Fruit fly (Drosophila melanogaster) whole organism, embryonic: ENCODE data around the gene CG15629.

Experiments used
- Ada2b ChIP-seq: fragments of 200-800 bp; sonication (Bioruptor generic); IDR thresholded peaks from 2 replicates; pipeline ENCODE4 v1.3.6; 2022; ENCODE audit warnings: missing biosample characterization, missing genetic modification characterization
- Atf-2 ChIP-seq: fragments of 200-800 bp; sonication (Bioruptor generic); optimal IDR thresholded peaks from 2 replicates; lab custom pipeline; 2016; ENCODE audit warnings: missing biosample characterization, missing genetic modification characterization
- CG10959 ChIP-seq: fragments of 200-800 bp; sonication (Bioruptor generic); IDR thresholded peaks from 2 replicates; pipeline ENCODE4 v1.3.6; 2022; ENCODE audit warnings: missing biosample characterization, missing genetic modification characterization
- CG11695 ChIP-seq: fragments of 200-800 bp; sonication (Bioruptor generic); IDR thresholded peaks from 3 replicates; pipeline ENCODE4 v1.3.6; 2022; ENCODE audit warnings: missing biosample characterization, missing genetic modification characterization
- CG12744 ChIP-seq: fragments of 200-800 bp; sonication (Bioruptor generic); optimal IDR thresholded peaks from 2 replicates; lab custom pipeline; 2016; ENCODE audit warnings: missing biosample characterization, missing genetic modification characterization
- CG12769 ChIP-seq: fragments of 200-800 bp; sonication (Bioruptor generic); optimal IDR thresholded peaks from 2 replicates; lab custom pipeline; 2019; ENCODE audit warnings: missing biosample characterization, mild to moderate bottlenecking, missing genetic modification characterization, moderate library complexity
- CG13624 ChIP-seq: fragments of 200-800 bp; sonication (Bioruptor generic); optimal IDR thresholded peaks from 2 replicates; lab custom pipeline; 2016; ENCODE audit warnings: missing biosample characterization, missing genetic modification characterization
- CG15073 ChIP-seq: fragments of 200-800 bp; sonication (Bioruptor generic); optimal IDR thresholded peaks from 2 replicates; lab custom pipeline; 2016; ENCODE audit warnings: missing biosample characterization, missing genetic modification characterization
- CG15479 ChIP-seq: fragments of 200-800 bp; sonication (Bioruptor generic); optimal IDR thresholded peaks from 3 replicates; lab custom pipeline; 2019; ENCODE audit warnings: missing biosample characterization, mild to moderate bottlenecking, missing genetic modification characterization, moderate library complexity
- CG1603 ChIP-seq: fragments of 200-800 bp; sonication (Bioruptor generic); optimal IDR thresholded peaks from 2 replicates; lab custom pipeline; 2019; ENCODE audit warnings: missing biosample characterization, mild to moderate bottlenecking, missing genetic modification characterization, moderate library complexity
- CG1647 ChIP-seq: fragments of 200-800 bp; sonication (Bioruptor generic); optimal IDR thresholded peaks from 3 replicates; lab custom pipeline; 2016; ENCODE audit warnings: missing biosample characterization, missing genetic modification characterization
- CG18476 ChIP-seq: fragments of 200-800 bp; sonication (Bioruptor generic); optimal IDR thresholded peaks from 2 replicates; lab custom pipeline; 2016; ENCODE audit warnings: missing biosample characterization, mild to moderate bottlenecking, missing genetic modification characterization
- CG2889 ChIP-seq: fragments of 200-800 bp; sonication (Bioruptor generic); IDR thresholded peaks from 3 replicates; pipeline ENCODE4 v1.3.6; 2022; ENCODE audit warnings: missing biosample characterization, missing genetic modification characterization
- CG30020 ChIP-seq: fragments of 200-800 bp; optimal IDR thresholded peaks from 2 replicates; lab custom pipeline; 2019; ENCODE audit warnings: missing biosample characterization, mild to moderate bottlenecking, missing genetic modification characterization, moderate library complexity
- CG32767 ChIP-seq: fragments of 200-800 bp; sonication (Bioruptor generic); IDR thresholded peaks from 2 replicates; pipeline ENCODE4 v1.3.6; 2022; ENCODE audit warnings: missing biosample characterization, missing genetic modification characterization
- CG3726 ChIP-seq: fragments of 200-800 bp; sonication (Bioruptor generic); IDR thresholded peaks from 3 replicates; pipeline ENCODE4, ENCODE4 v1.3.6; 2022; ENCODE audit warnings: missing biosample characterization, missing genetic modification characterization
- CG3847 ChIP-seq: fragments of 200-800 bp; sonication (Bioruptor generic); IDR thresholded peaks from 2 replicates; pipeline ENCODE4 v1.3.6; 2022; ENCODE audit warnings: missing biosample characterization, missing genetic modification characterization
- CG4707 ChIP-seq: fragments of 200-800 bp; sonication (Bioruptor generic); optimal IDR thresholded peaks from 2 replicates; lab custom pipeline; 2018; ENCODE audit warnings: missing biosample characterization, mild to moderate bottlenecking, missing genetic modification characterization, moderate library complexity
- CG4820 ChIP-seq: fragments of 200-800 bp; sonication (Bioruptor generic); optimal IDR thresholded peaks from 3 replicates; lab custom pipeline; 2016; ENCODE audit warnings: missing biosample characterization, missing genetic modification characterization
- CG6683 ChIP-seq: fragments of 200-800 bp; sonication (Bioruptor generic); optimal IDR thresholded peaks from 2 replicates; lab custom pipeline; 2017; ENCODE audit warnings: missing biosample characterization, mild to moderate bottlenecking, missing genetic modification characterization, missing genetic modification reagents
- CG7786 ChIP-seq: fragments of 200-800 bp; sonication (Bioruptor generic); optimal IDR thresholded peaks from 2 replicates; lab custom pipeline; 2016; ENCODE audit warnings: missing biosample characterization, missing genetic modification characterization
- CG8478 ChIP-seq: fragments of >200 bp; optimal IDR thresholded peaks from 2 replicates; lab custom pipeline; 2018
- CG9609 ChIP-seq: fragments of 200-800 bp; sonication (Bioruptor generic); optimal IDR thresholded peaks from 3 replicates; lab custom pipeline; 2016; ENCODE audit warnings: missing biosample characterization, missing genetic modification characterization
- Chrac-16 ChIP-seq: fragments of 200-800 bp; sonication (Bioruptor generic); optimal IDR thresholded peaks from 3 replicates; lab custom pipeline; 2016; ENCODE audit warnings: missing biosample characterization, missing genetic modification characterization
- Dad ChIP-seq: fragments of 200-800 bp; sonication (Bioruptor generic); optimal IDR thresholded peaks from 3 replicates; lab custom pipeline; 2016; ENCODE audit warnings: missing biosample characterization, missing genetic modification characterization
- Dek ChIP-seq: fragments of 200-800 bp; sonication (Bioruptor generic); optimal IDR thresholded peaks from 3 replicates; lab custom pipeline; 2019; ENCODE audit warnings: missing biosample characterization, mild to moderate bottlenecking, missing genetic modification characterization, moderate library complexity
- Dip2 ChIP-seq: fragments of 200-800 bp; sonication (Bioruptor generic); IDR thresholded peaks from 2 replicates; pipeline ENCODE4 v1.3.6; 2022; ENCODE audit warnings: missing biosample characterization, missing genetic modification characterization
- E2f1 ChIP-seq: fragments of 200-800 bp; sonication (Bioruptor generic); IDR thresholded peaks from 2 replicates; pipeline ENCODE4 v1.3.6; 2022; ENCODE audit warnings: missing biosample characterization, missing genetic modification characterization
- Max ChIP-seq: fragments of 200-800 bp; sonication (Bioruptor generic); optimal IDR thresholded peaks from 2 replicates; lab custom pipeline; 2016; ENCODE audit warnings: missing biosample characterization, mild to moderate bottlenecking, missing genetic modification characterization
- ab ChIP-seq: fragments of 200-800 bp; sonication (Bioruptor generic); optimal IDR thresholded peaks from 2 replicates; lab custom pipeline; 2016; ENCODE audit warnings: missing biosample characterization, missing genetic modification characterization
- bab2 ChIP-seq: fragments of 200-800 bp; sonication (Bioruptor generic); optimal IDR thresholded peaks from 2 replicates; lab custom pipeline; 2016; ENCODE audit warnings: missing biosample characterization, missing genetic modification characterization
- chif ChIP-seq, 2 experiments: fragments of 200-800 bp; sonication (Bioruptor generic); optimal IDR thresholded peaks; 3 replicates each; lab custom pipeline; 2016; ENCODE audit warnings: missing biosample characterization in 2 of 2, missing genetic modification characterization in 2 of 2
- chinmo ChIP-seq: fragments of 200-800 bp; sonication (Bioruptor generic); IDR thresholded peaks from 4 replicates; pipeline ENCODE4 v1.3.6; 2022; ENCODE audit warnings: missing biosample characterization, missing genetic modification characterization; ENCODE audit not compliant: partially characterized antibody
- chn ChIP-seq: fragments of 200-800 bp; sonication (Bioruptor generic); optimal IDR thresholded peaks from 2 replicates; lab custom pipeline; 2016; ENCODE audit warnings: missing biosample characterization, missing genetic modification characterization
- crol ChIP-seq: fragments of 200-800 bp; sonication (Bioruptor generic); IDR thresholded peaks from 2 replicates; pipeline ENCODE4 v1.3.6; 2022; ENCODE audit warnings: missing biosample characterization, missing genetic modification characterization
- dimm ChIP-seq: fragments of 200-800 bp; sonication (Bioruptor generic); IDR thresholded peaks from 2 replicates; pipeline ENCODE4 v1.3.6; 2022; ENCODE audit warnings: missing biosample characterization, missing genetic modification characterization
- disco-r ChIP-seq: fragments of 200-800 bp; sonication (Bioruptor generic); optimal IDR thresholded peaks from 2 replicates; lab custom pipeline; 2016; ENCODE audit warnings: missing biosample characterization, missing genetic modification characterization
- dysf ChIP-seq: fragments of 200-800 bp; sonication (Bioruptor generic); IDR thresholded peaks from 3 replicates; pipeline ENCODE4 v1.3.6; 2022; ENCODE audit warnings: missing biosample characterization, missing genetic modification characterization
- fd64A ChIP-seq: fragments of 200-800 bp; sonication (Bioruptor generic); optimal IDR thresholded peaks from 3 replicates; lab custom pipeline; 2018; ENCODE audit warnings: missing biosample characterization, mild to moderate bottlenecking, missing genetic modification characterization
- fd96Cb ChIP-seq: fragments of 200-800 bp; sonication (Bioruptor generic); optimal IDR thresholded peaks from 2 replicates; lab custom pipeline; 2018; ENCODE audit warnings: missing biosample characterization, mild to moderate bottlenecking, missing genetic modification characterization, moderate library complexity
- fru ChIP-seq: fragments of >200 bp; optimal IDR thresholded peaks from 2 replicates; lab custom pipeline; 2017
- ftz-f1 ChIP-seq: fragments of 200-800 bp; sonication (Bioruptor generic); optimal IDR thresholded peaks from 2 replicates; lab custom pipeline; 2016; ENCODE audit warnings: missing biosample characterization, missing genetic modification characterization
- grn ChIP-seq: fragments of 200-800 bp; sonication (Bioruptor generic); optimal IDR thresholded peaks from 3 replicates; lab custom pipeline; 2017; ENCODE audit warnings: missing biosample characterization, missing genetic modification characterization
- ham ChIP-seq: fragments of 200-800 bp; sonication (Bioruptor generic); IDR thresholded peaks from 2 replicates; pipeline ENCODE4 v1.3.6; 2022; ENCODE audit warnings: missing biosample characterization, missing genetic modification characterization
- her ChIP-seq: fragments of 200-800 bp; sonication (Bioruptor generic); optimal IDR thresholded peaks from 2 replicates; lab custom pipeline; 2016; ENCODE audit warnings: missing biosample characterization, missing genetic modification characterization
- jing ChIP-seq: fragments of 200-800 bp; sonication (Bioruptor generic); optimal IDR thresholded peaks from 2 replicates; lab custom pipeline; 2018; ENCODE audit warnings: missing biosample characterization, mild to moderate bottlenecking, missing genetic modification characterization
- nerfin-2 ChIP-seq: fragments of 200-800 bp; sonication (Bioruptor generic); IDR thresholded peaks from 2 replicates; pipeline ENCODE4 v1.3.6; 2022; ENCODE audit warnings: missing biosample characterization, missing genetic modification characterization; ENCODE audit not compliant: partially characterized antibody
- pnt ChIP-seq: fragments of 200-800 bp; sonication (Bioruptor generic); optimal IDR thresholded peaks from 3 replicates; lab custom pipeline; 2016; ENCODE audit warnings: missing biosample characterization, missing genetic modification characterization
- sqz ChIP-seq: fragments of 200-800 bp; sonication (Bioruptor generic); optimal IDR thresholded peaks from 3 replicates; lab custom pipeline; 2018; ENCODE audit warnings: missing biosample characterization, mild to moderate bottlenecking, missing genetic modification characterization
- toy ChIP-seq: fragments of 200-800 bp; sonication (Bioruptor generic); IDR thresholded peaks from 2 replicates; pipeline ENCODE4 v1.3.6; 2022; ENCODE audit warnings: missing biosample characterization, missing genetic modification characterization
- wor ChIP-seq: fragments of 200-800 bp; sonication (Bioruptor generic); IDR thresholded peaks from 2 replicates; pipeline ENCODE4 v1.3.6; 2022; ENCODE audit warnings: missing biosample characterization, missing genetic modification characterization
- yki ChIP-seq: fragments of >200 bp; optimal IDR thresholded peaks from 3 replicates; lab custom pipeline; 2018
- z ChIP-seq: fragments of 200-800 bp; sonication (Bioruptor generic); IDR thresholded peaks from 3 replicates; pipeline ENCODE4 v1.3.6; 2022; ENCODE audit warnings: missing biosample characterization, missing genetic modification characterization

CG15629 gene

DNA sequence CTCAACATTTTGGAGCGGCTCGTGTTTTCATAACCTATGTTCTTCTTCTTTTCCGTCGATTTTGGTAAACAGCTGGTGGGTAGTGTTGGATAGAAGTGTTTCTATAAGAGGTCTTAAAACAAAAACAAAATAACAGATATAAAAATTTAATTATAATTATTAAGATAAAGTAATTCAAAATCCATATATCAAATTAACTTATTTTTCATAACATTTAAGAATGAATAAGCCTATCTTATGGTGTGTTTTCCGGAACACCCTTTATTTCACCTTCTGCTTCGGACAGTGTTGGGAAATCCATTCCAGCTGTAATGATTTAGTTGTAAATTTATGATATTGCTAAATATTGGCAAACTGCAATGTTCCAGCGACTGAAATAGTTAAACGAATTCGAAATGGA is 37.5 kb downstream of the CG15629 start, which contains the start of the genes mRpS2 and Mon1 (continued):
- TF ChIP-seq z (GFP tag; lab: Robert Waterston, UW) (peak; percentile 31; the same call in 1 of the 3 replicates), toy (GFP tag; lab: Robert Waterston, UW) (peak; percentile 94), chn (peak; percentile 90), CG10959 (peak; percentile 83), ham (GFP tag; lab: Robert Waterston, UW) (peak; percentile 79), bab2 (GFP tag; lab: Kevin White, UChicago) (peak; percentile 83), dysf (GFP tag; lab: Robert Waterston, UW) (peak; percentile 94), E2f1 (GFP tag; lab: Robert Waterston, UW) (peak; percentile 98), CG30020 (tag; lab: Kevin White, UChicago) (peak; percentile 81), CG4820 (peak; percentile 91), sqz (GFP tag; lab: Kevin White, UChicago) (peak; percentile 69), Dip2 (peak; percentile 48; the same call in 1 of the 2 replicates), fd96Cb (peak; percentile 94), Max (GFP tag; lab: Kevin White, UChicago) (peak; percentile 92), CG4707 (GFP tag; lab: Kevin White, UChicago) (peak; percentile 61), CG32767 (GFP tag; lab: Robert Waterston, UW) (peak; percentile 95), CG12769 (tag; lab: Kevin White, UChicago) (peak; percentile 81), nerfin-2 (GFP tag; lab: Robert Waterston, UW) (no peak), Dek (peak; percentile 94), CG2889 (GFP tag; lab: Robert Waterston, UW) (peak; percentile 93), CG1647 (peak; percentile 85), Atf-2 (GFP tag; lab: Kevin White, UChicago) (peak; percentile 76), jing (GFP tag; lab: Kevin White, UChicago) (no peak), chif (GFP tag; optimal IDR thresholded peaks at IDR 0.05; lab: Kevin White, UChicago) (peak; percentile 72 to 78), CG6683 (GFP tag; lab: Kevin White, UChicago) (peak; percentile 91), Ada2b (GFP tag; lab: Robert Waterston, UW) (peak; percentile 95), chinmo (GFP tag; lab: Robert Waterston, UW) (no peak), CG1603 (tag; lab: Kevin White, UChicago) (peak; percentile 68), CG13624 (GFP tag; lab: Kevin White, UChicago) (peak; percentile 80), CG3726 (peak; percentile 88), yki (lab: Kevin White, UChicago) (no peak), wor (GFP tag; lab: Robert Waterston, UW) (peak; percentile 89), dimm (GFP tag; lab: Robert Waterston, UW) (peak; percentile 89), CG8478 (lab: Kevin White, UChicago) (no peak), CG3847 (GFP tag; lab: Robert Waterston, UW) (peak; percentile 96), fru (lab: Kevin White, UChicago) (no peak), Dad (peak; percentile 73), crol (GFP tag; lab: Robert Waterston, UW) (peak; percentile 53), ftz-f1 (GFP tag; lab: Kevin White, UChicago) (peak; percentile 61), CG18476 (GFP tag; lab: Kevin White, UChicago) (peak; percentile 88), her (GFP tag; lab: Kevin White, UChicago) (peak; percentile 70), CG15479 (GFP tag; lab: Kevin White, UChicago) (no peak), CG7786 (GFP tag; lab: Kevin White, UChicago) (peak; percentile 78), CG9609 (GFP tag; lab: Kevin White, UChicago) (peak; percentile 80), CG12744 (GFP tag; lab: Kevin White, UChicago) (peak; percentile 65), Chrac-16 (GFP tag; lab: Kevin White, UChicago) (peak; percentile 94), pnt (GFP tag; lab: Kevin White, UChicago) (peak; percentile 70), CG11695 (GFP tag; lab: Robert Waterston, UW) (peak; percentile 96), fd64A (GFP tag; lab: Kevin White, UChicago) (peak; percentile 37), disco-r (peak; percentile 11), grn (GFP tag; lab: Kevin White, UChicago) (peak; percentile 28), ab (GFP tag; lab: Kevin White, UChicago) (peak; percentile 60), CG15073 (peak; percentile 63)
